Fruit fly (Drosophila melanogaster) whole organism, wandering third instar larva: ENCODE results near the gene RhoGAP5A.

Source experiments
- Abd-B ChIP-seq: fragments of >200 bp; optimal IDR thresholded peaks from 2 replicates; lab custom pipeline; 2017; ENCODE audit warnings: missing biosample characterization, missing genetic modification characterization
- CG32264 ChIP-seq: fragments of 200-800 bp; sonication (Bioruptor generic); optimal IDR thresholded peaks from 2 replicates; lab custom pipeline; 2016; ENCODE audit warnings: missing biosample characterization, missing genetic modification characterization
- CG9705 ChIP-seq: fragments of 200-800 bp; sonication (Bioruptor generic); optimal IDR thresholded peaks from 2 replicates; lab custom pipeline; 2018; ENCODE audit warnings: missing biosample characterization, mild to moderate bottlenecking, missing genetic modification characterization
- CrebA ChIP-seq: fragments of 200-800 bp; sonication (Bioruptor generic); optimal IDR thresholded peaks from 2 replicates; lab custom pipeline; 2016; ENCODE audit warnings: missing biosample characterization, mild to moderate bottlenecking, missing genetic modification characterization, borderline replicate concordance
- Dfd ChIP-seq: fragments of >200 bp; optimal IDR thresholded peaks from 2 replicates; lab custom pipeline; 2017; ENCODE audit warnings: missing biosample characterization, missing genetic modification characterization
- GATAd ChIP-seq: sonication (Bioruptor generic); optimal IDR thresholded peaks from 2 replicates; lab custom pipeline; 2016; ENCODE audit warnings: missing biosample characterization, missing genetic modification characterization
- HLH106 ChIP-seq: fragments of 200-800 bp; optimal IDR thresholded peaks from 3 replicates; lab custom pipeline; 2019; ENCODE audit warnings: missing biosample characterization, mild to moderate bottlenecking, missing genetic modification characterization, moderate library complexity
- Hr83 ChIP-seq: fragments of 200-300 bp; sonication (Bioruptor generic); optimal IDR thresholded peaks from 2 replicates; lab custom pipeline; 2016; ENCODE audit warnings: missing biosample characterization, mild to moderate bottlenecking, missing genetic modification characterization, moderate library complexity; ENCODE audit not compliant: poor library complexity, severe bottlenecking
- Mio ChIP-seq: sonication (Bioruptor generic); optimal IDR thresholded peaks from 2 replicates; lab custom pipeline; 2016; ENCODE audit warnings: missing biosample characterization, missing genetic modification characterization
- N ChIP-seq: fragments of >200 bp; optimal IDR thresholded peaks from 2 replicates; lab custom pipeline; 2018; ENCODE audit warnings: missing biosample characterization, missing external identifiers, missing genetic modification characterization
- OdsH ChIP-seq: fragments of 200-800 bp; sonication (Bioruptor generic); optimal IDR thresholded peaks from 2 replicates; lab custom pipeline; 2016; ENCODE audit warnings: missing biosample characterization, mild to moderate bottlenecking, missing genetic modification characterization
- Rel ChIP-seq, 2 experiments: fragments of 200-800 bp; sonication (Bioruptor generic) in 1 of 2; optimal IDR thresholded peaks; 2 replicates in 1 of 2; 3 replicates in 1 of 2; lab custom pipeline; 2016 to 2019; ENCODE audit warnings: mild to moderate bottlenecking in 2 of 2, missing biosample characterization in 2 of 2, missing genetic modification characterization in 2 of 2, moderate library complexity in 1 of 2
- Sp1 ChIP-seq: fragments of 200-800 bp; sonication (Bioruptor generic); optimal IDR thresholded peaks from 3 replicates; lab custom pipeline; 2019; ENCODE audit warnings: missing biosample characterization, mild to moderate bottlenecking, missing genetic modification characterization, moderate library complexity
- br ChIP-seq: fragments of 200-800 bp; sonication (Bioruptor generic); optimal IDR thresholded peaks from 2 replicates; lab custom pipeline; 2016; ENCODE audit warnings: missing biosample characterization, missing genetic modification characterization
- brk ChIP-seq: fragments of 200-800 bp; sonication (Bioruptor generic); optimal IDR thresholded peaks from 2 replicates; lab custom pipeline; 2016; ENCODE audit warnings: missing biosample characterization, mild to moderate bottlenecking, missing genetic modification characterization
- dmrt93B ChIP-seq: fragments of 200-800 bp; sonication (Bioruptor generic); optimal IDR thresholded peaks from 2 replicates; lab custom pipeline; 2018; ENCODE audit warnings: missing biosample characterization, mild to moderate bottlenecking, missing genetic modification characterization
- dsf ChIP-seq: sonication (Bioruptor generic); optimal IDR thresholded peaks from 2 replicates; lab custom pipeline; 2016; ENCODE audit warnings: missing biosample characterization, missing genetic modification characterization, borderline replicate concordance
- ey ChIP-seq: fragments of 200-800 bp; sonication (Bioruptor generic); optimal IDR thresholded peaks from 2 replicates; lab custom pipeline; 2016; ENCODE audit warnings: missing biosample characterization, missing genetic modification characterization
- foxo ChIP-seq, 2 experiments: fragments of 200-800 bp; sonication (Bioruptor generic); optimal IDR thresholded peaks; 2 replicates in 1 of 2; 3 replicates in 1 of 2; lab custom pipeline; 2016 to 2017; ENCODE audit warnings: missing biosample characterization in 2 of 2, missing genetic modification characterization in 2 of 2
- fru ChIP-seq: fragments of 200-800 bp; sonication (Bioruptor generic); optimal IDR thresholded peaks from 3 replicates; lab custom pipeline; 2016; ENCODE audit warnings: missing biosample characterization, mild to moderate bottlenecking, missing genetic modification characterization
- h ChIP-seq: fragments of 200-800 bp; sonication (Bioruptor generic); optimal IDR thresholded peaks from 3 replicates; lab custom pipeline; 2016; ENCODE audit warnings: missing biosample characterization, mild to moderate bottlenecking, missing genetic modification characterization
- jim ChIP-seq: fragments of 175-275, 200-325 bp; sonication (Bioruptor generic); optimal IDR thresholded peaks from 2 replicates; lab custom pipeline; 2016; ENCODE audit warnings: missing biosample characterization, mild to moderate bottlenecking, missing genetic modification characterization
- lola ChIP-seq: fragments of >200 bp; optimal IDR thresholded peaks from 2 replicates; lab custom pipeline; 2017; ENCODE audit warnings: missing biosample characterization, missing genetic modification characterization
- pan ChIP-seq: fragments of >200 bp; optimal IDR thresholded peaks from 2 replicates; lab custom pipeline; 2017
- psq ChIP-seq: fragments of 200-800 bp; sonication (Bioruptor generic); optimal IDR thresholded peaks from 3 replicates; lab custom pipeline; 2017; ENCODE audit warnings: missing biosample characterization, mild to moderate bottlenecking, missing genetic modification characterization, moderate library complexity
- rgr ChIP-seq: fragments of 200-800 bp; sonication (Bioruptor generic); optimal IDR thresholded peaks from 3 replicates; lab custom pipeline; 2016; ENCODE audit warnings: missing biosample characterization, mild to moderate bottlenecking, missing genetic modification characterization
- sage ChIP-seq: fragments of 200-800 bp; sonication (Bioruptor generic); optimal IDR thresholded peaks from 2 replicates; lab custom pipeline; 2016; ENCODE audit warnings: missing biosample characterization, mild to moderate bottlenecking, missing genetic modification characterization
- sv ChIP-seq: fragments of 200-800 bp; sonication (Bioruptor generic); optimal IDR thresholded peaks from 3 replicates; lab custom pipeline; 2016; ENCODE audit warnings: missing biosample characterization, missing genetic modification characterization
- tai ChIP-seq: sonication (Bioruptor generic); optimal IDR thresholded peaks from 2 replicates; lab custom pipeline; 2016; ENCODE audit warnings: missing biosample characterization, missing genetic modification characterization
- usp ChIP-seq: fragments of >200 bp; optimal IDR thresholded peaks from 2 replicates; lab custom pipeline; 2017; ENCODE audit warnings: missing biosample characterization, missing genetic modification characterization

RhoGAP5A gene

DNA sequence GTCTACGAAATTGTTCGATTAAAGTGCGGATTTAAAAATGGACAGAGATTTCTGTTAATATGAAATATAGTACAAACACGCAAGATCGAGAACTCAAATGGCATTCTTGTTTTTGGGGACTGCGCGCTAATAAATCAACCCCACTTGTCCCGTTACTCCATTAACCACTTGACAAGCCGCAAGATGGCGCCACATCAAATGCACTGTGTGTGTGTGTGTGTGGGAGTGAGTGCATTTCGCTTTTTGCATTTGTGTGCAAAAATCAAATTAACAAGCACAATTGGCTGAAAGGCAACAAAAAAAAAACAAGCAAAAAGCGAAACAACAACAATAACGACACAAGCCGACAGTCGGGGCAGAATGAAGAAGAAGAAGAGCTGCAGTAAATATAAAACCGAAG lies 11.0 kb downstream of the RhoGAP5A start:
- TF ChIP-seq CG9705 (GFP tag; lab: Kevin White, UChicago) (no peak), OdsH (no peak), sage (GFP tag; lab: Kevin White, UChicago) (no peak), Sp1 (GFP tag; lab: Kevin White, UChicago) (no peak), fru (GFP tag; lab: Kevin White, UChicago) (no peak), br (GFP tag; lab: Kevin White, UChicago) (no peak), usp (GFP tag; lab: Kevin White, UChicago) (no peak), pan (no peak), CG32264 (GFP tag; lab: Kevin White, UChicago) (no peak), tai (GFP tag; lab: Kevin White, UChicago) (no peak), brk (GFP tag; lab: Kevin White, UChicago) (no peak), ey (GFP tag; lab: Kevin White, UChicago) (no peak), GATAd (GFP tag; lab: Kevin White, UChicago) (no peak), HLH106 (tag; lab: Kevin White, UChicago) (no peak), dsf (GFP tag; lab: Kevin White, UChicago) (no peak), Dfd (GFP tag; lab: Kevin White, UChicago) (no peak), sv (GFP tag; lab: Kevin White, UChicago) (no peak)

- TF ChIP-seq br (GFP tag; lab: Kevin White, UChicago) (no peak), CrebA (GFP tag; lab: Kevin White, UChicago) (no peak), HLH106 (tag; lab: Kevin White, UChicago) (no peak), rgr (GFP tag; lab: Kevin White, UChicago) (no peak), pan (peak; percentile 6), fru (GFP tag; lab: Kevin White, UChicago) (no peak)
Measured at dm6 chrX:5606324-5606723, 12.3 kb downstream of the RhoGAP5A start.

DNA sequence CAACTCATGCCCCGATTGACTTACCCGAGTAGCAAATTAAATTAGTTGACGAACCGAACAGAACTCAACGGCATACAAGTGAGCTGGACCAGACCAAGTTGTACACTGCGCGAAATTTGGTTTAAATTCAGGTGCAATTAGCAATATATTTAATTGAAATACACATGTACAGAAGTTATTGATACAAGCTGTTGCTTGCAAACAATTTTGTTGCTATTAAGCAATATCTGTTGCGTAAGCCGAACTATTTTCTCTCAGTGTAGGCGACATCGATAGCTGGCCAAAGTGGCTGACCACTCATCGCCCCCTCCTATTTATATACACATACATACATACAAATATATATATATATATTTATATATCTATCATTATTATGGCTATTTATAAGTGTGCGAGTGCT lies 14.4 kb downstream of the RhoGAP5A start:
- TF ChIP-seq CrebA (GFP tag; lab: Kevin White, UChicago) (no peak), OdsH (no peak), jim (GFP tag; lab: Kevin White, UChicago) (no peak), brk (GFP tag; lab: Kevin White, UChicago) (no peak), foxo (GFP tag; optimal IDR thresholded peaks at IDR 0.05; lab: Kevin White, UChicago) (no peak), CG9705 (GFP tag; lab: Kevin White, UChicago) (no peak), br (GFP tag; lab: Kevin White, UChicago) (no peak), N (no peak), CG32264 (GFP tag; lab: Kevin White, UChicago) (no peak), h (GFP tag; lab: Kevin White, UChicago) (no peak), lola (GFP tag; lab: Kevin White, UChicago) (no peak), rgr (GFP tag; lab: Kevin White, UChicago) (no peak), GATAd (GFP tag; lab: Kevin White, UChicago) (no peak)

DNA sequence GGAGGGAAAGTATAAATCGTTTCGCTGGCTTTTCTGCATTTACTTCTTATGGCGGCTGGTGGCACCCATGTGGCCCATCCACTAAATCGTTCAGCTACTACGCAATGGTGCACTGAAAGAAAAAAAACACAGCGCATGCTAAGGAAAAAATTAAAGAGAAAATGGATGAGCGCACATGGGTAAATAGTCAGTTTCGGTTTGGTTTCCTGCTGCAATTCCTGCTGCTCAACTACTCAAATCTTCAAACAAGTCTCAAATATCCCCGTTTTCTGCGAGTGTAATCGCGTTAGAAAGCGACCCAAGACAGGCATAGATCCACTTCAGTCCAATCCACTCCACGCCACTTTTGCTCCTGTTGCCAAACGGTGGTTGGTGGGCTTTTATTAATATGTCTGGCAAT lies 15.6 kb downstream of the RhoGAP5A start:
- no peak for TF ChIP-seq jim (GFP tag; lab: Kevin White, UChicago)
- TF ChIP-seq psq (GFP tag; lab: Kevin White, UChicago): no peak
- TF ChIP-seq Abd-B: no peak
- TF ChIP-seq dsf (GFP tag; lab: Kevin White, UChicago): no peak
- TF ChIP-seq ey (GFP tag; lab: Kevin White, UChicago): no peak
- TF ChIP-seq Rel (GFP tag; optimal IDR thresholded peaks at IDR 0.05; lab: Kevin White, UChicago): no peak
- no peak for TF ChIP-seq Rel (tag; optimal IDR thresholded peaks at IDR 0.05; lab: Kevin White, UChicago)

DNA sequence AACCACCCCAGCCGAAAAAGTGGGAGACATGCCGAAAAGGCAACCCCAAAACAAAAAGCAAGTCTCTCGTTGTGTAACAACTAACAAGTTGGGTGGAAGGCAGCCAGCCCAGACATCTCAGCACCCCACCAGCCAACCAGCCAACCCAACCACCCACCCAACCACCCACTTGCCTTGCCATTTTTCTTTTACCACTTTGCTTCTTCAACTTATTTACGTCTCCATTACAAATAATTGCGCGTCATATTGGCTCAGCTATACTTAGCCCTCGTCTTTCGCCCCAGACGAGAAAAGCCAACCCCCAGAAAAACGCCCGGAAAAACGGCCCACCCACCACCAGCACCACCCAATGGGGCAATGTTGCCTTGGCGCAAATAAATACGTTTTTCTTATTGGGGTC lies 16.3 kb downstream of the RhoGAP5A start:
- TF ChIP-seq Mio (GFP tag; lab: Kevin White, UChicago): no peak
- no peak for TF ChIP-seq br (GFP tag; lab: Kevin White, UChicago)
- TF ChIP-seq HLH106 (tag; lab: Kevin White, UChicago): no peak
- TF ChIP-seq fru (GFP tag; lab: Kevin White, UChicago): no peak
- no peak for TF ChIP-seq OdsH
- TF ChIP-seq dmrt93B (GFP tag; lab: Kevin White, UChicago): no peak
- TF ChIP-seq N: no peak
- TF ChIP-seq pan: no peak
- TF ChIP-seq CG9705 (GFP tag; lab: Kevin White, UChicago): no peak
- TF ChIP-seq Hr83 (GFP tag; lab: Kevin White, UChicago): no peak
